Worm (Caenorhabditis elegans): Measurements from ENCODE around the gene F38A1.8.

F38A1.8 gene

DNA sequence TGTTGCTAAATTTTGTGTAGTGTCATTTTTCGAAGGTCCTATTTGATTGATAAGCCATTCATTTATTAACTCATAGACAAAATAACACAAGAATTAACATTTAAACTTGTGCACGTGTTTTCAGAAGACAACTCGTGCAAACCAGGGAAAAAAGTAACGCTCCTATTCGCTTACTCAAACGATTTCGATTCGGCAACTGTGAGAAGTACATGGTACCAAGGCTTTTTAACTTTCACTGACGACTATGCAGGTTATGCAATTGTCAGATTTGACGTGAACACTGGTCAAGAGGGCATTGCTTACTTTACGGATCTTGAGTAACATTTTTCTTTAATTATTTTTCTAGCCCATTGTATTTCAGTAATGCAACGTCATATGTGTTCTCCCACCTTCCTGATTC lies 22.3 kb upstream of the F38A1.8 start:
- TF ChIP-seq flh-1 (GFP tag; optimal IDR thresholded peaks at IDR 0.05), result no peak
- no peak for TF ChIP-seq unc-120 (tag; optimal IDR thresholded peaks at IDR 0.05; ENCODE audit: poor library complexity, severe bottlenecking)
- TF ChIP-seq sptf-1 (tag; optimal IDR thresholded peaks at IDR 0.05), result no peak
- TF ChIP-seq drap-1 (GFP tag; optimal IDR thresholded peaks at IDR 0.05), result no peak
- TF ChIP-seq M03D4.4 (tag; optimal IDR thresholded peaks at IDR 0.05), result no peak
- no peak for TF ChIP-seq nhr-237 (tag; optimal IDR thresholded peaks at IDR 0.05)
- no peak for TF ChIP-seq ztf-11 (tag; optimal IDR thresholded peaks at IDR 0.05)
- TF ChIP-seq mab-5 (tag; optimal IDR thresholded peaks at IDR 0.05), result no peak
- TF ChIP-seq hlh-1 (tag; optimal IDR thresholded peaks at IDR 0.05), result no peak
- no peak for TF ChIP-seq bed-3 (GFP tag; optimal IDR thresholded peaks at IDR 0.05)
- TF ChIP-seq elt-1 (tag; optimal IDR thresholded peaks at IDR 0.05; ENCODE audit: borderline replicate concordance, insufficient read depth), result no peak
- TF ChIP-seq nhr-12 (tag; optimal IDR thresholded peaks at IDR 0.05), result no peak

DNA sequence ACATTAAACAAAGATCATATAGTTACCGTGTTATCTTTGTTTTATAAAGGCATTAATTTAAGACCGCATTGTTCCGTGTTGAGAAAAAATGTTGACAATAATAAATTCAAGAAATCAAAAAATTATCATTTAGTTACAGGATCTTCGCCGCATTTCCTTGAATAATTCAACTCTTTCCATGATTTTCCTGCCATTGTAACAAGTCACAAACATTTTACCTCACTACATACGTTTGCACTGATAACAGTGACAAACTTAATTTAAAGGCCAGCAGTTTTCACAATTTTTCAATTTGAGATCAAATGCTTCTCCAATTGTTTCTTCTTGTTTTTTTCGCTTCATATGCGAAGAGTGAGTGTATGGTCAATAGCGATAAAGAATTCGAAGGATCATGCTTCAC lies 21.4 kb upstream of the F38A1.8 start, which contains the start of gene clec-169:
clec-169 (plus strand) TSS at position 301 of the 400 bp plus-strand sequence.
- no peak for TF ChIP-seq nhr-12 (tag; optimal IDR thresholded peaks at IDR 0.05)
- no peak for TF ChIP-seq unc-120 (tag; optimal IDR thresholded peaks at IDR 0.05; ENCODE audit: poor library complexity, severe bottlenecking)
- no peak for TF ChIP-seq ceh-43 (GFP tag; optimal IDR thresholded peaks at IDR 0.05)
- TF ChIP-seq lin-32 (GFP tag; optimal IDR thresholded peaks at IDR 0.05), result no peak
- no peak for TF ChIP-seq ztf-11 (tag; optimal IDR thresholded peaks at IDR 0.05)
- no peak for TF ChIP-seq elt-3 (tag; optimal IDR thresholded peaks at IDR 0.05)
- no peak for TF ChIP-seq flh-1 (GFP tag; optimal IDR thresholded peaks at IDR 0.05)
- no peak for TF ChIP-seq mab-5 (tag; optimal IDR thresholded peaks at IDR 0.05)
- TF ChIP-seq ham-2 (GFP tag; optimal IDR thresholded peaks at IDR 0.05), result no peak
- TF ChIP-seq sptf-1 (tag; optimal IDR thresholded peaks at IDR 0.05), result no peak

DNA sequence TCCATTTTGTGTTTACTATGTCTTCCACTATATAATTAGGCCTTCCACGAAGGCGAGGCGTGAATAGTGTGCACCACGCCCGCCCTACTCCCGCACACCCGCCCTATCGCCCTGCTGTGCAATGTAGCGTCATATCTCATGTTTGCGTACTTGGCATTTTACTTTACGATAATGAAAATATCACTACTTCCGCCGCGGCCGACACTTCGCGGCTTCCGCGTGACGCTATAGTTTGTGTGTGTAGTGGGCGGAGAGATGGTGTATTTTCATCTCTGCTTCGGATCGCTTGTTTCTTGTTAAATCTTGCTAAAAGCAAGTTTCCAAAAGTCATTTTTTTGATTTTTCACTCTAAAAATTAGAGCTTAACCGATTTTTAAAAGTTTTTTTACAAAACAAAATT lies 20.8 kb upstream of the F38A1.8 start:
- TF ChIP-seq sptf-1 (tag; optimal IDR thresholded peaks at IDR 0.05) (no peak), ceh-39 (tag; optimal IDR thresholded peaks at IDR 0.05) (no peak), tbx-8 (GFP tag; optimal IDR thresholded peaks at IDR 0.05) (no peak), unc-62 (GFP tag; optimal IDR thresholded peaks at IDR 0.05) (no peak), nhr-76 (tag; optimal IDR thresholded peaks at IDR 0.05) (no peak), unc-39 (tag; optimal IDR thresholded peaks at IDR 0.05) (no peak), blmp-1 (tag; optimal IDR thresholded peaks at IDR 0.05) (no peak), mab-5 (tag; optimal IDR thresholded peaks at IDR 0.05) (no peak), unc-120 (tag; optimal IDR thresholded peaks at IDR 0.05; ENCODE audit: poor library complexity, severe bottlenecking) (no peak), ceh-83 (GFP tag; optimal IDR thresholded peaks at IDR 0.05) (no peak), nhr-2 (tag; optimal IDR thresholded peaks at IDR 0.05) (no peak), zip-8 (tag; optimal IDR thresholded peaks at IDR 0.05) (no peak), elt-3 (tag; optimal IDR thresholded peaks at IDR 0.05) (no peak), sem-2 (GFP tag; optimal IDR thresholded peaks at IDR 0.05) (no peak), drap-1 (GFP tag; optimal IDR thresholded peaks at IDR 0.05) (no peak), M03D4.4 (tag; optimal IDR thresholded peaks at IDR 0.05) (no peak), flh-1 (GFP tag; optimal IDR thresholded peaks at IDR 0.05) (no peak)

DNA sequence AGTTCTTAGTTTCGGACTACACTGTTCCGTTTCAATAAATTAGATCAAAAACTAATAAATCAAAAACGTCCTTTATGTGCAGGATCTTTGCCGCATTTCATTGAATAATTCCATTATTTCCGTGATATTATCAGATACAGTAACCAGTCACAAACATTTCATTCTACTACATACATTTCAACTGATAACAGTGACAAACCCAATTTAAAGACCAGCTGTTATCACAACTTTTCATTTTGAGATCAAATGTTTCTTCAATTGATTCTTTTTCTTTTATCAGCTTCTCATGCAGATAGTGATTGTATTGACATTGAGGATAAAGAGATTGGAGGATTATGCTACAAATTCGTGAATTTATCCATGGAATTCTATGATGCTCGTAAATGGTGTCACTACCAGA lies 17.1 kb upstream of the F38A1.8 start, which contains the start of gene clec-168:
clec-168 (plus strand) TSS at position 247 of the 400 bp plus-strand sequence.
- TF ChIP-seq hlh-1 (tag; optimal IDR thresholded peaks at IDR 0.05), result no peak
- no peak for TF ChIP-seq sem-2 (GFP tag; optimal IDR thresholded peaks at IDR 0.05)
- TF ChIP-seq bed-3 (GFP tag; optimal IDR thresholded peaks at IDR 0.05), result no peak
- no peak for TF ChIP-seq nhr-76 (tag; optimal IDR thresholded peaks at IDR 0.05)
- no peak for TF ChIP-seq M03D4.4 (tag; optimal IDR thresholded peaks at IDR 0.05)
- TF ChIP-seq mab-5 (tag; optimal IDR thresholded peaks at IDR 0.05), result no peak
- no peak for TF ChIP-seq nhr-237 (tag; optimal IDR thresholded peaks at IDR 0.05)
- no peak for TF ChIP-seq mls-2 (tag; optimal IDR thresholded peaks at IDR 0.05)

DNA sequence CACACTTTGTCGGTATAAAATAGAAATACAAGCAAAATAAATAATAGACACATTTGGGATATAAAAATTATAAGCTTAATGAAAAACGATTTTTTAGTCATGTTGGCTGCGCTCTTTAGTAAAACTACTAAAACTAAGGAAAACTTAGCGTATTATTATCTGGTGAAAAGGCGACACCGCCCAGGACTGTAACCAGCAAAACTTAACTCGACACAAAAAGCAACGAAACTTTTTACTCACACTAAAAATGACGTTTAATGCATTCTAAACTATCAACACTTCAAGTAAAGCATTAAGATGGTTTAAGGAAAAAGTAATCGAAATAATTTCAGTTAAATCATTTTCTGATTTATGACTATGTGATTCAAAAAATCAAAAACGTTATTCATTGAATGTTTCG lies 16.0 kb upstream of the F38A1.8 start, which contains the start of gene clec-167:
clec-167 (minus strand) TSS at position 101 of the 400 bp plus-strand sequence.
- TF ChIP-seq hlh-1 (tag; optimal IDR thresholded peaks at IDR 0.05) (no peak), ceh-39 (tag; optimal IDR thresholded peaks at IDR 0.05) (no peak), zip-8 (tag; optimal IDR thresholded peaks at IDR 0.05) (no peak), sptf-1 (tag; optimal IDR thresholded peaks at IDR 0.05) (no peak), unc-120 (tag; optimal IDR thresholded peaks at IDR 0.05; ENCODE audit: poor library complexity, severe bottlenecking) (no peak), sem-2 (GFP tag; optimal IDR thresholded peaks at IDR 0.05) (no peak), flh-1 (GFP tag; optimal IDR thresholded peaks at IDR 0.05) (no peak)

Measured in whole organism, mixed stage, embryonic.